Worm (Caenorhabditis elegans): Measurements from ENCODE around the gene C14C10.2.

ce11 chrV:12542683-12543319, 49.5 kb downstream of the C14C10.2 start:
- TF ChIP-seq dao-5 (tag; optimal IDR thresholded peaks at IDR 0.05) (no peak), him-1 (tag; optimal IDR thresholded peaks at IDR 0.05) (no peak)
